6 fruit fly cellular contexts compared by ENCODE assay signal in genomic region chr2L:1987434-1988191, dm6.
A peak's percentile ranks its signal among the peaks of the same experiment; 100 is the strongest.
TF ChIP-seq lines count a peak whose summit lies in the region.

Got2 (minus strand) TSS chr2L:1987758.

- no peak for TF ChIP-seq CTCF in whole organism, embryonic (GFP tag; optimal IDR thresholded peaks at IDR 0.05; lab: Kevin White, UChicago)

TF ChIP-seq in whole organism, 6 proteins besides CTCF, POLR2A, EP300 and RAD21:
- TF ChIP-seq CG8478 (optimal IDR thresholded peaks at IDR 0.05; lab: Kevin White, UChicago) (peak; percentile 32), EcR (GFP tag; optimal IDR thresholded peaks at IDR 0.05; lab: Kevin White, UChicago) (no peak)

TF ChIP-seq in whole organism, adult, 20 proteins besides CTCF, POLR2A, EP300 and RAD21 (continues in another document):
- no peak for TF ChIP-seq CG1620 (GFP tag; optimal IDR thresholded peaks at IDR 0.05; lab: Kevin White, UChicago)
- no peak for TF ChIP-seq Crg-1 (GFP tag; optimal IDR thresholded peaks at IDR 0.05; lab: Kevin White, UChicago)
- peak; percentile 93 for TF ChIP-seq Mnt (GFP tag; optimal IDR thresholded peaks at IDR 0.05; lab: Kevin White, UChicago)
- peak; percentile 50 for TF ChIP-seq CG7101 (tag; optimal IDR thresholded peaks at IDR 0.05; lab: Kevin White, UChicago)
- TF ChIP-seq cnc (optimal IDR thresholded peaks at IDR 0.05; lab: Kevin White, UChicago): no peak
- peak; percentile 16 for TF ChIP-seq toe (GFP tag; optimal IDR thresholded peaks at IDR 0.05; lab: Kevin White, UChicago)
- peak; percentile 35 for TF ChIP-seq CG11617 (GFP tag; optimal IDR thresholded peaks at IDR 0.05; lab: Kevin White, UChicago)
- TF ChIP-seq Clk (GFP tag; optimal IDR thresholded peaks at IDR 0.05; lab: Kevin White, UChicago): no peak
- peak; percentile 36 for TF ChIP-seq CG12768 (GFP tag; optimal IDR thresholded peaks at IDR 0.05; lab: Kevin White, UChicago)
- no peak for TF ChIP-seq CG7045 (GFP tag; optimal IDR thresholded peaks at IDR 0.05; lab: Kevin White, UChicago)
- TF ChIP-seq CG14711 (tag; optimal IDR thresholded peaks at IDR 0.05; lab: Kevin White, UChicago): no peak
- TF ChIP-seq tj (GFP tag; optimal IDR thresholded peaks at IDR 0.05; lab: Kevin White, UChicago): peak; percentile 79
- no peak for TF ChIP-seq CG5204 (GFP tag; optimal IDR thresholded peaks at IDR 0.05; lab: Kevin White, UChicago)
- TF ChIP-seq pad (GFP tag; optimal IDR thresholded peaks at IDR 0.05; lab: Kevin White, UChicago): no peak
- peak; percentile 13 for TF ChIP-seq bab1 (GFP tag; optimal IDR thresholded peaks at IDR 0.05; lab: Kevin White, UChicago)
- no peak for TF ChIP-seq Hr96 (GFP tag; optimal IDR thresholded peaks at IDR 0.05; lab: Kevin White, UChicago)
- TF ChIP-seq kay (GFP tag; lab: Kevin White, UChicago; ENCODE audit: borderline replicate concordance): no peak
- no peak for TF ChIP-seq ovo (GFP tag; optimal IDR thresholded peaks at IDR 0.05; lab: Kevin White, UChicago)

TF ChIP-seq in whole organism, embryonic, 481 proteins besides CTCF, POLR2A, EP300 and RAD21 (continues in another document):
- TF ChIP-seq CG9876 (GFP tag; optimal IDR thresholded peaks at IDR 0.05; lab: Kevin White, UChicago): no peak
- no peak for TF ChIP-seq Med (GFP tag; lab: Kevin White, UChicago)
- TF ChIP-seq inv (GFP tag; IDR thresholded peaks at IDR 0.05; lab: Robert Waterston, UW; ENCODE audit: partially characterized antibody): peak; percentile 87
- peak; percentile 13 for TF ChIP-seq CG6854 (GFP tag; optimal IDR thresholded peaks at IDR 0.05; lab: Kevin White, UChicago)
- peak; percentile 2 for TF ChIP-seq cato (GFP tag; optimal IDR thresholded peaks at IDR 0.05; lab: Kevin White, UChicago; ENCODE audit: borderline replicate concordance)
- TF ChIP-seq CG12769 (tag; optimal IDR thresholded peaks at IDR 0.05; lab: Kevin White, UChicago): peak; percentile 15
- TF ChIP-seq nerfin-2 (GFP tag; IDR thresholded peaks at IDR 0.05; lab: Robert Waterston, UW; ENCODE audit: partially characterized antibody): peak; percentile 67
- peak; percentile 17 for TF ChIP-seq nmo (GFP tag; optimal IDR thresholded peaks at IDR 0.05; lab: Kevin White, UChicago)
- no peak for TF ChIP-seq CG15601 (tag; optimal IDR thresholded peaks at IDR 0.05; lab: Kevin White, UChicago)
- peak; percentile 5 for TF ChIP-seq vfl (GFP tag; optimal IDR thresholded peaks at IDR 0.05; lab: Kevin White, UChicago)
- TF ChIP-seq odd (GFP tag; optimal IDR thresholded peaks at IDR 0.05; lab: Kevin White, UChicago): no peak
- TF ChIP-seq CG16863 (GFP tag; optimal IDR thresholded peaks at IDR 0.05; lab: Kevin White, UChicago): no peak
- TF ChIP-seq CG31441 (GFP tag; IDR thresholded peaks at IDR 0.05; lab: Robert Waterston, UW): 0 out of 2 replicates have a peak, but pooled peaks have one; percentile 34
- TF ChIP-seq row (GFP tag; IDR thresholded peaks at IDR 0.05; lab: Robert Waterston, UW): peak; percentile 85
- peak; percentile 29 for TF ChIP-seq CG15269 (tag; optimal IDR thresholded peaks at IDR 0.05; lab: Kevin White, UChicago)
- TF ChIP-seq sens (GFP tag; lab: Kevin White, UChicago): peak; percentile 24
- TF ChIP-seq Dp (GFP tag; optimal IDR thresholded peaks at IDR 0.05; lab: Kevin White, UChicago): peak; percentile 3
- no peak for TF ChIP-seq grau (tag; optimal IDR thresholded peaks at IDR 0.05; lab: Kevin White, UChicago)

TF ChIP-seq in whole organism, prepupa, 60 proteins besides CTCF, POLR2A, EP300 and RAD21 (continues in another document):
- peak in 1 of 2 experiments; percentile 36 for TF ChIP-seq salr (GFP tag; optimal IDR thresholded peaks at IDR 0.05; lab: Kevin White, UChicago)
- no peak for TF ChIP-seq CG6808 (GFP tag; optimal IDR thresholded peaks at IDR 0.05; lab: Kevin White, UChicago)
- peak; percentile 1 for TF ChIP-seq CG32006 (GFP tag; optimal IDR thresholded peaks at IDR 0.05; lab: Kevin White, UChicago)
- TF ChIP-seq CG4318 (GFP tag; optimal IDR thresholded peaks at IDR 0.05; lab: Kevin White, UChicago): no peak
- no peak for TF ChIP-seq CG34406 (GFP tag; optimal IDR thresholded peaks at IDR 0.05; lab: Kevin White, UChicago)
- no peak for TF ChIP-seq fd85E (GFP tag; optimal IDR thresholded peaks at IDR 0.05; lab: Kevin White, UChicago)
- no peak for TF ChIP-seq Sox15 (GFP tag; optimal IDR thresholded peaks at IDR 0.05; lab: Kevin White, UChicago)
- TF ChIP-seq Blimp-1 (GFP tag; optimal IDR thresholded peaks at IDR 0.05; lab: Kevin White, UChicago): no peak
- no peak for TF ChIP-seq CG11902 (GFP tag; optimal IDR thresholded peaks at IDR 0.05; lab: Kevin White, UChicago)
- TF ChIP-seq pdm3 (GFP tag; optimal IDR thresholded peaks at IDR 0.05; lab: Kevin White, UChicago): peak; percentile 45
- TF ChIP-seq lz (GFP tag; optimal IDR thresholded peaks at IDR 0.05; lab: Kevin White, UChicago): no peak
- peak; percentile 1 for TF ChIP-seq CG31627 (GFP tag; optimal IDR thresholded peaks at IDR 0.05; lab: Kevin White, UChicago)
- no peak for TF ChIP-seq Hr4 (GFP tag; optimal IDR thresholded peaks at IDR 0.05; lab: Kevin White, UChicago)
- no peak for TF ChIP-seq CG6854 (GFP tag; optimal IDR thresholded peaks at IDR 0.05; lab: Kevin White, UChicago)
- TF ChIP-seq esn (GFP tag; optimal IDR thresholded peaks at IDR 0.05; lab: Kevin White, UChicago): peak; percentile 4
- TF ChIP-seq Sox102F (GFP tag; optimal IDR thresholded peaks at IDR 0.05; lab: Kevin White, UChicago): no peak
- TF ChIP-seq Gug (GFP tag; IDR thresholded peaks at IDR 0.05; lab: Robert Waterston, UW): no peak
- no peak for TF ChIP-seq CG11762 (GFP tag; optimal IDR thresholded peaks at IDR 0.05; lab: Kevin White, UChicago; ENCODE audit: insufficient read depth)
- TF ChIP-seq fkh (GFP tag; optimal IDR thresholded peaks at IDR 0.05; lab: Kevin White, UChicago): no peak
- peak; percentile 64 for TF ChIP-seq Hr39 (GFP tag; optimal IDR thresholded peaks at IDR 0.05; lab: Kevin White, UChicago)

TF ChIP-seq in whole organism, pupa, 21 proteins besides CTCF, POLR2A, EP300 and RAD21:
- no peak for TF ChIP-seq Pif1A (GFP tag; optimal IDR thresholded peaks at IDR 0.05; lab: Kevin White, UChicago)
- TF ChIP-seq CG32121 (GFP tag; IDR thresholded peaks at IDR 0.05; lab: Robert Waterston, UW): peak; percentile 48; the same call in 1 of the 2 replicates
- peak; percentile 33 for TF ChIP-seq gl (tag; optimal IDR thresholded peaks at IDR 0.05; lab: Kevin White, UChicago)
- TF ChIP-seq EcR (GFP tag; optimal IDR thresholded peaks at IDR 0.05; lab: Kevin White, UChicago): peak; percentile 86
- peak; percentile 64; the same call in 2 of the 3 replicates for TF ChIP-seq CG4496 (GFP tag; IDR thresholded peaks at IDR 0.05; lab: Robert Waterston, UW)
- 0 out of 2 replicates have a peak, but pooled peaks have one; percentile 12 for TF ChIP-seq CG10348 (GFP tag; IDR thresholded peaks at IDR 0.05; lab: Robert Waterston, UW)
- TF ChIP-seq CG15710 (tag; optimal IDR thresholded peaks at IDR 0.05; lab: Kevin White, UChicago): peak; percentile 34
- peak; percentile 9 for TF ChIP-seq Pif1B (GFP tag; optimal IDR thresholded peaks at IDR 0.05; lab: Kevin White, UChicago)
- no peak; the same call in 1 of the 2 replicates for TF ChIP-seq Ets98B (GFP tag; IDR thresholded peaks at IDR 0.05; lab: Robert Waterston, UW)
- no peak for TF ChIP-seq CG13204 (GFP tag; optimal IDR thresholded peaks at IDR 0.05; lab: Kevin White, UChicago)
- TF ChIP-seq CG14655 (GFP tag; optimal IDR thresholded peaks at IDR 0.05; lab: Kevin White, UChicago): peak; percentile 34
TF ChIP-seq in whole organism, pupa: peak in this region for 8.

TF ChIP-seq in whole organism, wandering third instar larva, 38 proteins besides CTCF, POLR2A, EP300 and RAD21 (continues in another document):
- TF ChIP-seq Rel (GFP tag; optimal IDR thresholded peaks at IDR 0.05; lab: Kevin White, UChicago) (no peak), Rel (tag; optimal IDR thresholded peaks at IDR 0.05; lab: Kevin White, UChicago) (peak; percentile 26), pan (optimal IDR thresholded peaks at IDR 0.05; lab: Kevin White, UChicago) (no peak), jim (GFP tag; optimal IDR thresholded peaks at IDR 0.05; lab: Kevin White, UChicago) (no peak), Hr83 (GFP tag; optimal IDR thresholded peaks at IDR 0.05; lab: Kevin White, UChicago; ENCODE audit: poor library complexity, severe bottlenecking) (peak; percentile 53), N (GFP tag; optimal IDR thresholded peaks at IDR 0.05; lab: Kevin White, UChicago) (no peak), Hnf4 (GFP tag; optimal IDR thresholded peaks at IDR 0.05; lab: Kevin White, UChicago) (no peak), Dfd (GFP tag; optimal IDR thresholded peaks at IDR 0.05; lab: Kevin White, UChicago) (no peak), Sp1 (GFP tag; optimal IDR thresholded peaks at IDR 0.05; lab: Kevin White, UChicago) (no peak), tai (GFP tag; optimal IDR thresholded peaks at IDR 0.05; lab: Kevin White, UChicago) (no peak), Vsx2 (GFP tag; optimal IDR thresholded peaks at IDR 0.05; lab: Kevin White, UChicago; ENCODE audit: partially characterized antibody) (no peak), Hr78 (GFP tag; optimal IDR thresholded peaks at IDR 0.05; lab: Kevin White, UChicago) (no peak), CG9705 (GFP tag; optimal IDR thresholded peaks at IDR 0.05; lab: Kevin White, UChicago) (no peak), HLH106 (tag; optimal IDR thresholded peaks at IDR 0.05; lab: Kevin White, UChicago) (peak; percentile 17), CG32264 (GFP tag; optimal IDR thresholded peaks at IDR 0.05; lab: Kevin White, UChicago) (no peak), Jra (GFP tag; optimal IDR thresholded peaks at IDR 0.05; lab: Kevin White, UChicago) (no peak), CrebA (GFP tag; optimal IDR thresholded peaks at IDR 0.05; lab: Kevin White, UChicago; ENCODE audit: borderline replicate concordance) (no peak), woc (GFP tag; optimal IDR thresholded peaks at IDR 0.05; lab: Kevin White, UChicago) (peak; percentile 65), brk (GFP tag; optimal IDR thresholded peaks at IDR 0.05; lab: Kevin White, UChicago) (no peak), Mio (GFP tag; optimal IDR thresholded peaks at IDR 0.05; lab: Kevin White, UChicago) (no peak), br (GFP tag; optimal IDR thresholded peaks at IDR 0.05; lab: Kevin White, UChicago) (no peak), ey (GFP tag; optimal IDR thresholded peaks at IDR 0.05; lab: Kevin White, UChicago) (no peak), Myc (optimal IDR thresholded peaks at IDR 0.05; lab: Kevin White, UChicago) (peak; percentile 94), foxo (GFP tag; optimal IDR thresholded peaks at IDR 0.05; lab: Kevin White, UChicago) (peak in 1 of 2 experiments; percentile 35), dmrt93B (GFP tag; optimal IDR thresholded peaks at IDR 0.05; lab: Kevin White, UChicago) (no peak), h (GFP tag; optimal IDR thresholded peaks at IDR 0.05; lab: Kevin White, UChicago) (no peak), Dif (GFP tag; optimal IDR thresholded peaks at IDR 0.05; lab: Kevin White, UChicago; ENCODE audit: partially characterized antibody) (peak; percentile 14), Abd-B (GFP tag; optimal IDR thresholded peaks at IDR 0.05; lab: Kevin White, UChicago) (no peak), dsf (GFP tag; optimal IDR thresholded peaks at IDR 0.05; lab: Kevin White, UChicago; ENCODE audit: borderline replicate concordance) (no peak), OdsH (GFP tag; optimal IDR thresholded peaks at IDR 0.05; lab: Kevin White, UChicago) (peak; percentile 34)
